Worm (Caenorhabditis elegans) whole organism, mixed stage, embryonic: ENCODE data around the gene F28B4.4.

Experiments used
- bed-3 ChIP-seq: fragments of 200-800 bp; sonication (Bioruptor generic); optimal IDR thresholded peaks from 3 replicates; lab custom pipeline; 2018; ENCODE audit warnings: mild to moderate bottlenecking, missing genetic modification characterization, moderate library complexity, missing compliant biosample characterization
- ceh-39 ChIP-seq: fragments of 150-350 bp; optimal IDR thresholded peaks from 2 replicates; lab custom pipeline; 2014; ENCODE audit warnings: missing biosample characterization, missing genetic modification characterization
- ceh-83 ChIP-seq: fragments of 200-800 bp; sonication (Bioruptor generic); optimal IDR thresholded peaks from 2 replicates; lab custom pipeline; 2018; ENCODE audit warnings: mild to moderate bottlenecking, missing genetic modification characterization, missing compliant biosample characterization
- ces-1 ChIP-seq: fragments of 150-350 bp; optimal IDR thresholded peaks from 2 replicates; lab custom pipeline; 2014; ENCODE audit warnings: missing biosample characterization, missing genetic modification reagents, missing genetic modification characterization
- cnd-1 ChIP-seq: fragments of 200-800 bp; sonication (Bioruptor generic); optimal IDR thresholded peaks from 2 replicates; lab custom pipeline; 2018; ENCODE audit warnings: mild to moderate bottlenecking, missing genetic modification characterization, missing compliant biosample characterization
- drap-1 ChIP-seq: fragments of 200-800 bp; sonication (Bioruptor generic); optimal IDR thresholded peaks from 3 replicates; lab custom pipeline; 2018; ENCODE audit warnings: mild to moderate bottlenecking, missing genetic modification characterization, missing compliant biosample characterization
- elt-1 ChIP-seq: sonication (generic microtip); optimal IDR thresholded peaks from 2 replicates; lab custom pipeline; 2017; ENCODE audit warnings: missing genetic modification characterization, mild to moderate bottlenecking, missing compliant biosample characterization, antibody characterized with exemption, moderate library complexity, borderline replicate concordance; ENCODE audit not compliant: insufficient read depth
- hlh-1 ChIP-seq: fragments of 150-350 bp; optimal IDR thresholded peaks from 2 replicates; lab custom pipeline; 2014; ENCODE audit warnings: missing biosample characterization, missing genetic modification reagents, missing genetic modification characterization
- lsy-2 ChIP-seq: fragments of 150-350 bp; optimal IDR thresholded peaks from 2 replicates; lab custom pipeline; 2014; ENCODE audit warnings: missing biosample characterization, missing genetic modification characterization
- mep-1 ChIP-seq: fragments of 150-350 bp; optimal IDR thresholded peaks from 2 replicates; lab custom pipeline; 2017; ENCODE audit warnings: missing biosample characterization, missing genetic modification reagents, missing genetic modification characterization, inconsistent platforms
- mls-2 ChIP-seq: sonication (generic microtip); optimal IDR thresholded peaks from 2 replicates; lab custom pipeline; 2016; ENCODE audit warnings: mild to moderate bottlenecking, missing genetic modification characterization, moderate library complexity, missing compliant biosample characterization
- nhr-12 ChIP-seq: fragments of 150-350 bp; optimal IDR thresholded peaks from 2 replicates; lab custom pipeline; 2014; ENCODE audit warnings: missing biosample characterization, missing genetic modification characterization
- nhr-2 ChIP-seq: fragments of 150-350 bp; optimal IDR thresholded peaks from 2 replicates; lab custom pipeline; 2014; ENCODE audit warnings: missing biosample characterization, missing genetic modification characterization
- nhr-237 ChIP-seq: fragments of 150-350 bp; optimal IDR thresholded peaks from 2 replicates; lab custom pipeline; 2014; ENCODE audit warnings: missing biosample characterization, missing genetic modification characterization
- nhr-76 ChIP-seq: sonication (generic microtip); optimal IDR thresholded peaks from 2 replicates; lab custom pipeline; 2017; ENCODE audit warnings: missing biosample characterization, missing genetic modification characterization
- sem-2 ChIP-seq: fragments of 200-800 bp; sonication (Bioruptor generic); optimal IDR thresholded peaks from 2 replicates; lab custom pipeline; 2018; ENCODE audit warnings: mild to moderate bottlenecking, missing genetic modification characterization, missing compliant biosample characterization
- snpc-4 ChIP-seq: fragments of 150-350 bp; optimal IDR thresholded peaks from 2 replicates; lab custom pipeline; 2014; ENCODE audit warnings: missing biosample characterization, missing genetic modification characterization
- sptf-1 ChIP-seq: sonication (generic microtip); optimal IDR thresholded peaks from 2 replicates; lab custom pipeline; 2017; ENCODE audit warnings: mild to moderate bottlenecking, missing genetic modification characterization, moderate library complexity, missing compliant biosample characterization
- tbx-8 ChIP-seq: fragments of 200-800 bp; sonication (Bioruptor generic); optimal IDR thresholded peaks from 2 replicates; lab custom pipeline; 2018; ENCODE audit warnings: mild to moderate bottlenecking, missing genetic modification characterization, moderate library complexity, missing compliant biosample characterization
- unc-62 ChIP-seq: fragments of 150-350 bp; optimal IDR thresholded peaks from 2 replicates; lab custom pipeline; 2014; ENCODE audit warnings: missing biosample characterization, missing genetic modification reagents, missing genetic modification characterization
- zip-8 ChIP-seq: fragments of 150-350 bp; optimal IDR thresholded peaks from 2 replicates; lab custom pipeline; 2014; ENCODE audit warnings: missing biosample characterization, missing genetic modification characterization
- ztf-11 ChIP-seq: fragments of 150-350 bp; optimal IDR thresholded peaks from 2 replicates; lab custom pipeline; 2014; ENCODE audit warnings: missing biosample characterization, missing genetic modification characterization

F28B4.4 gene

ce11 chrX:3202350-3202749 lies 7.1 kb downstream of the F28B4.4 start:
- TF ChIP-seq ces-1 (GFP tag; lab: Kevin White, UChicago) (peak; percentile 86), drap-1 (GFP tag; lab: Kevin White, UChicago) (no peak)

ce11 chrX:3199249-3199648 lies 10.2 kb downstream of the F28B4.4 start, which contains the start of gene fax-1:
Gene fax-1, minus strand, starts transcription at chrX:3199349.
- TF ChIP-seq ces-1 (GFP tag; lab: Kevin White, UChicago) (peak; percentile 18), sem-2 (no peak)

ce11 chrX:3197319-3197718 lies 12.1 kb downstream of the F28B4.4 start:
- TF ChIP-seq ces-1 (GFP tag; lab: Kevin White, UChicago) = peak; percentile 58
- TF ChIP-seq elt-1 (tag; lab: Kevin White, UChicago) = no peak
- TF ChIP-seq, all 35 proteins: peak for 1

- TF ChIP-seq ztf-11 (tag; lab: Kevin White, UChicago) = no peak
- no peak for TF ChIP-seq ceh-83 (GFP tag; lab: Kevin White, UChicago)
- TF ChIP-seq tbx-8 (GFP tag; lab: Kevin White, UChicago) = no peak
- no peak for TF ChIP-seq sptf-1 (tag; lab: Kevin White, UChicago)
- TF ChIP-seq elt-1 (tag; lab: Kevin White, UChicago) = no peak
- TF ChIP-seq bed-3 (GFP tag; lab: Kevin White, UChicago) = no peak
- peak; percentile 91 for TF ChIP-seq ces-1 (GFP tag; lab: Kevin White, UChicago)
Observed at ce11 chrX:3191353-3192065, 17.9 kb downstream of the F28B4.4 start.

- TF ChIP-seq ces-1 (GFP tag; lab: Kevin White, UChicago) = peak; percentile 72
- TF ChIP-seq tbx-8 (GFP tag; lab: Kevin White, UChicago) = no peak
- peak; percentile 68 for TF ChIP-seq hlh-1
- TF ChIP-seq unc-62 (GFP tag; lab: Kevin White, UChicago) = peak; percentile 81
- TF ChIP-seq, all 35 proteins: peak for 3
Observed at ce11 chrX:3190193-3190592, 19.2 kb downstream of the F28B4.4 start.

- TF ChIP-seq bed-3 (GFP tag; lab: Kevin White, UChicago) = no peak
- TF ChIP-seq lsy-2 = no peak
- no peak for TF ChIP-seq drap-1 (GFP tag; lab: Kevin White, UChicago)
- no peak for TF ChIP-seq ceh-39 (tag; lab: Kevin White, UChicago)
- no peak for TF ChIP-seq cnd-1
- TF ChIP-seq ces-1 (GFP tag; lab: Kevin White, UChicago) = peak; percentile 54
Observed at ce11 chrX:3184649-3185048, 24.8 kb downstream of the F28B4.4 start.

ce11 chrX:3181870-3182269 lies 27.6 kb downstream of the F28B4.4 start:
- TF ChIP-seq nhr-237 (tag; lab: Kevin White, UChicago) (no peak), bed-3 (GFP tag; lab: Kevin White, UChicago) (no peak), ceh-83 (GFP tag; lab: Kevin White, UChicago) (no peak), ces-1 (GFP tag; lab: Kevin White, UChicago) (no peak), mep-1 (no peak), elt-1 (tag; lab: Kevin White, UChicago) (no peak), snpc-4 (no peak)

ce11 chrX:3181376-3181775 lies 28.0 kb downstream of the F28B4.4 start:
- TF ChIP-seq ces-1 (GFP tag; lab: Kevin White, UChicago) (peak; percentile 87), nhr-12 (tag; lab: Kevin White, UChicago) (no peak), hlh-1 (no peak)
- TF ChIP-seq, all 35 proteins: peak for 1

ce11 chrX:3178501-3178900 lies 30.9 kb downstream of the F28B4.4 start, which contains the start of gene klp-4:
Gene klp-4, minus strand, starts transcription at chrX:3178701.
- no peak for TF ChIP-seq mls-2 (tag; lab: Kevin White, UChicago)
- no peak for TF ChIP-seq nhr-76 (tag; lab: Kevin White, UChicago)
- TF ChIP-seq nhr-2 = no peak
- TF ChIP-seq mep-1 = no peak
- TF ChIP-seq lsy-2 = no peak
- no peak for TF ChIP-seq drap-1 (GFP tag; lab: Kevin White, UChicago)
- TF ChIP-seq zip-8 (tag; lab: Kevin White, UChicago) = no peak
- TF ChIP-seq sem-2 = no peak
- no peak for TF ChIP-seq hlh-1
- TF ChIP-seq snpc-4 = no peak
